Worm (Caenorhabditis elegans) whole organism, mixed stage, embryonic: ENCODE data around the gene Y67D8B.5.

ENCODE experiments used
- M03D4.4 ChIP-seq: sonication (generic microtip); optimal IDR thresholded peaks from 2 replicates; lab custom pipeline; 2017; ENCODE audit warnings: mild to moderate bottlenecking, missing genetic modification characterization, missing compliant biosample characterization
- bed-3 ChIP-seq: fragments of 200-800 bp; sonication (Bioruptor generic); optimal IDR thresholded peaks from 3 replicates; lab custom pipeline; 2018; ENCODE audit warnings: mild to moderate bottlenecking, missing genetic modification characterization, moderate library complexity, missing compliant biosample characterization
- blmp-1 ChIP-seq: fragments of 150-350 bp; optimal IDR thresholded peaks from 2 replicates; lab custom pipeline; 2014; ENCODE audit warnings: missing biosample characterization, missing genetic modification characterization
- ceh-39 ChIP-seq: fragments of 150-350 bp; optimal IDR thresholded peaks from 2 replicates; lab custom pipeline; 2014; ENCODE audit warnings: missing biosample characterization, missing genetic modification characterization
- ceh-43 ChIP-seq: fragments of 200-800 bp; sonication (Bioruptor generic); optimal IDR thresholded peaks from 2 replicates; lab custom pipeline; 2018; ENCODE audit warnings: mild to moderate bottlenecking, missing genetic modification characterization, moderate library complexity, missing compliant biosample characterization
- ceh-83 ChIP-seq: fragments of 200-800 bp; sonication (Bioruptor generic); optimal IDR thresholded peaks from 2 replicates; lab custom pipeline; 2018; ENCODE audit warnings: mild to moderate bottlenecking, missing genetic modification characterization, missing compliant biosample characterization
- ces-1 ChIP-seq: fragments of 150-350 bp; optimal IDR thresholded peaks from 2 replicates; lab custom pipeline; 2014; ENCODE audit warnings: missing biosample characterization, missing genetic modification reagents, missing genetic modification characterization
- cnd-1 ChIP-seq: fragments of 200-800 bp; sonication (Bioruptor generic); optimal IDR thresholded peaks from 2 replicates; lab custom pipeline; 2018; ENCODE audit warnings: mild to moderate bottlenecking, missing genetic modification characterization, missing compliant biosample characterization
- drap-1 ChIP-seq: fragments of 200-800 bp; sonication (Bioruptor generic); optimal IDR thresholded peaks from 3 replicates; lab custom pipeline; 2018; ENCODE audit warnings: mild to moderate bottlenecking, missing genetic modification characterization, missing compliant biosample characterization
- elt-1 ChIP-seq: sonication (generic microtip); optimal IDR thresholded peaks from 2 replicates; lab custom pipeline; 2017; ENCODE audit warnings: missing genetic modification characterization, mild to moderate bottlenecking, missing compliant biosample characterization, antibody characterized with exemption, moderate library complexity, borderline replicate concordance; ENCODE audit not compliant: insufficient read depth
- elt-3 ChIP-seq: fragments of 150-350 bp; optimal IDR thresholded peaks from 2 replicates; lab custom pipeline; 2014; ENCODE audit warnings: missing biosample characterization, missing genetic modification characterization
- flh-1 ChIP-seq: fragments of 200-800 bp; sonication (Bioruptor generic); optimal IDR thresholded peaks from 2 replicates; lab custom pipeline; 2018; ENCODE audit warnings: mild to moderate bottlenecking, missing genetic modification characterization, moderate library complexity, missing compliant biosample characterization
- ham-2 ChIP-seq: fragments of 200-800 bp; sonication (Bioruptor generic); optimal IDR thresholded peaks from 2 replicates; lab custom pipeline; 2018; ENCODE audit warnings: mild to moderate bottlenecking, missing genetic modification characterization, missing compliant biosample characterization
- hlh-1 ChIP-seq: fragments of 150-350 bp; optimal IDR thresholded peaks from 2 replicates; lab custom pipeline; 2014; ENCODE audit warnings: missing biosample characterization, missing genetic modification reagents, missing genetic modification characterization
- lin-13 ChIP-seq: fragments of 150-350 bp; optimal IDR thresholded peaks from 2 replicates; lab custom pipeline; 2014; ENCODE audit warnings: missing biosample characterization, missing genetic modification characterization
- lin-32 ChIP-seq: fragments of 200-800 bp; sonication (Bioruptor generic); optimal IDR thresholded peaks from 2 replicates; lab custom pipeline; 2018; ENCODE audit warnings: mild to moderate bottlenecking, missing genetic modification characterization, missing compliant biosample characterization
- lsy-2 ChIP-seq: fragments of 150-350 bp; optimal IDR thresholded peaks from 2 replicates; lab custom pipeline; 2014; ENCODE audit warnings: missing biosample characterization, missing genetic modification characterization
- mab-5 ChIP-seq: fragments of 150-350 bp; optimal IDR thresholded peaks from 2 replicates; lab custom pipeline; 2014; ENCODE audit warnings: missing biosample characterization, missing genetic modification characterization
- mep-1 ChIP-seq: fragments of 150-350 bp; optimal IDR thresholded peaks from 2 replicates; lab custom pipeline; 2017; ENCODE audit warnings: missing biosample characterization, missing genetic modification reagents, missing genetic modification characterization, inconsistent platforms
- mls-2 ChIP-seq: sonication (generic microtip); optimal IDR thresholded peaks from 2 replicates; lab custom pipeline; 2016; ENCODE audit warnings: mild to moderate bottlenecking, missing genetic modification characterization, moderate library complexity, missing compliant biosample characterization
- nhr-12 ChIP-seq: fragments of 150-350 bp; optimal IDR thresholded peaks from 2 replicates; lab custom pipeline; 2014; ENCODE audit warnings: missing biosample characterization, missing genetic modification characterization
- nhr-2 ChIP-seq: fragments of 150-350 bp; optimal IDR thresholded peaks from 2 replicates; lab custom pipeline; 2014; ENCODE audit warnings: missing biosample characterization, missing genetic modification characterization
- nhr-237 ChIP-seq: fragments of 150-350 bp; optimal IDR thresholded peaks from 2 replicates; lab custom pipeline; 2014; ENCODE audit warnings: missing biosample characterization, missing genetic modification characterization
- nhr-28 ChIP-seq: fragments of 150-350 bp; optimal IDR thresholded peaks from 2 replicates; lab custom pipeline; 2014; ENCODE audit warnings: missing biosample characterization, missing genetic modification characterization
- nhr-76 ChIP-seq: sonication (generic microtip); optimal IDR thresholded peaks from 2 replicates; lab custom pipeline; 2017; ENCODE audit warnings: missing biosample characterization, missing genetic modification characterization
- pha-4 ChIP-seq: fragments of 150-350 bp; optimal IDR thresholded peaks from 2 replicates; lab custom pipeline; 2018; ENCODE audit warnings: missing biosample characterization, missing genetic modification reagents, missing genetic modification characterization
- sem-2 ChIP-seq: fragments of 200-800 bp; sonication (Bioruptor generic); optimal IDR thresholded peaks from 2 replicates; lab custom pipeline; 2018; ENCODE audit warnings: mild to moderate bottlenecking, missing genetic modification characterization, missing compliant biosample characterization
- snpc-4 ChIP-seq: fragments of 150-350 bp; optimal IDR thresholded peaks from 2 replicates; lab custom pipeline; 2014; ENCODE audit warnings: missing biosample characterization, missing genetic modification characterization
- sptf-1 ChIP-seq: sonication (generic microtip); optimal IDR thresholded peaks from 2 replicates; lab custom pipeline; 2017; ENCODE audit warnings: mild to moderate bottlenecking, missing genetic modification characterization, moderate library complexity, missing compliant biosample characterization
- tbx-8 ChIP-seq: fragments of 200-800 bp; sonication (Bioruptor generic); optimal IDR thresholded peaks from 2 replicates; lab custom pipeline; 2018; ENCODE audit warnings: mild to moderate bottlenecking, missing genetic modification characterization, moderate library complexity, missing compliant biosample characterization
- unc-120 ChIP-seq: sonication (generic microtip); optimal IDR thresholded peaks from 2 replicates; lab custom pipeline; 2017; ENCODE audit warnings: missing genetic modification characterization, missing compliant biosample characterization; ENCODE audit not compliant: poor library complexity, severe bottlenecking
- unc-39 ChIP-seq: fragments of 150-350 bp; optimal IDR thresholded peaks from 2 replicates; lab custom pipeline; 2014; ENCODE audit warnings: missing biosample characterization, missing genetic modification characterization
- unc-62 ChIP-seq: fragments of 150-350 bp; optimal IDR thresholded peaks from 2 replicates; lab custom pipeline; 2014; ENCODE audit warnings: missing biosample characterization, missing genetic modification reagents, missing genetic modification characterization
- zip-8 ChIP-seq: fragments of 150-350 bp; optimal IDR thresholded peaks from 2 replicates; lab custom pipeline; 2014; ENCODE audit warnings: missing biosample characterization, missing genetic modification characterization
- ztf-11 ChIP-seq: fragments of 150-350 bp; optimal IDR thresholded peaks from 2 replicates; lab custom pipeline; 2014; ENCODE audit warnings: missing biosample characterization, missing genetic modification characterization

The Y67D8B.5 gene

ce11 chrIV:3233429-3233885 lies 31.3 kb downstream of the Y67D8B.5 start:
- no peak for TF ChIP-seq drap-1 (GFP tag; lab: Kevin White, UChicago)
- TF ChIP-seq zip-8 (tag; lab: Kevin White, UChicago) = peak; percentile 47
- no peak for TF ChIP-seq bed-3 (GFP tag; lab: Kevin White, UChicago)
- TF ChIP-seq nhr-28 (tag; lab: Kevin White, UChicago) = no peak
- TF ChIP-seq snpc-4 (tag; lab: Kevin White, UChicago) = no peak
- TF ChIP-seq lin-13 (tag; lab: Kevin White, UChicago) = peak; percentile 26
- TF ChIP-seq ztf-11 (tag; lab: Kevin White, UChicago) = no peak
- TF ChIP-seq mep-1 (tag; lab: Kevin White, UChicago) = no peak
- no peak for TF ChIP-seq cnd-1 (tag; lab: Kevin White, UChicago)
- no peak for TF ChIP-seq flh-1 (GFP tag; lab: Kevin White, UChicago)
- TF ChIP-seq unc-120 = no peak
- TF ChIP-seq sem-2 (GFP tag; lab: Kevin White, UChicago) = no peak
- no peak for TF ChIP-seq ceh-39 (tag; lab: Kevin White, UChicago)
- peak; percentile 86 for TF ChIP-seq hlh-1 (tag; lab: Kevin White, UChicago)
- no peak for TF ChIP-seq mls-2 (tag; lab: Kevin White, UChicago)
- TF ChIP-seq mab-5 = no peak
- TF ChIP-seq nhr-2 = no peak
- TF ChIP-seq elt-3 (tag; lab: Kevin White, UChicago) = no peak
- no peak for TF ChIP-seq tbx-8 (GFP tag; lab: Kevin White, UChicago)
- no peak for TF ChIP-seq blmp-1 (tag; lab: Kevin White, UChicago)
- TF ChIP-seq unc-62 = peak; percentile 43
- TF ChIP-seq nhr-12 (tag; lab: Kevin White, UChicago) = no peak
- no peak for TF ChIP-seq lsy-2 (tag; lab: Kevin White, UChicago)
- peak; percentile 32 for TF ChIP-seq elt-1 (tag; lab: Kevin White, UChicago)
- TF ChIP-seq unc-39 (tag; lab: Kevin White, UChicago) = no peak
- no peak for TF ChIP-seq nhr-237 (tag; lab: Kevin White, UChicago)
- no peak for TF ChIP-seq lin-32
- TF ChIP-seq M03D4.4 (tag; lab: Kevin White, UChicago) = no peak
- TF ChIP-seq nhr-76 (tag; lab: Kevin White, UChicago) = no peak
- no peak for TF ChIP-seq sptf-1 (tag; lab: Kevin White, UChicago)
- TF ChIP-seq pha-4 (tag; lab: Kevin White, UChicago) = peak; percentile 33
- no peak for TF ChIP-seq ces-1
- peak; percentile 86 for TF ChIP-seq ham-2 (GFP tag; lab: Kevin White, UChicago)
- no peak for TF ChIP-seq ceh-83 (GFP tag; lab: Kevin White, UChicago)
- no peak for TF ChIP-seq ceh-43

ce11 chrIV:3234269-3234668 lies 32.1 kb downstream of the Y67D8B.5 start:
- TF ChIP-seq ham-2 (GFP tag; lab: Kevin White, UChicago) (no peak), ztf-11 (tag; lab: Kevin White, UChicago) (no peak), ceh-43 (no peak), elt-1 (tag; lab: Kevin White, UChicago) (no peak), M03D4.4 (tag; lab: Kevin White, UChicago) (no peak), snpc-4 (tag; lab: Kevin White, UChicago) (no peak), nhr-2 (no peak), unc-120 (no peak), nhr-237 (tag; lab: Kevin White, UChicago) (no peak), nhr-12 (tag; lab: Kevin White, UChicago) (no peak), drap-1 (GFP tag; lab: Kevin White, UChicago) (no peak), ceh-83 (GFP tag; lab: Kevin White, UChicago) (no peak), ceh-39 (tag; lab: Kevin White, UChicago) (no peak), ces-1 (no peak), tbx-8 (GFP tag; lab: Kevin White, UChicago) (no peak), lsy-2 (tag; lab: Kevin White, UChicago) (no peak), sptf-1 (tag; lab: Kevin White, UChicago) (no peak), elt-3 (tag; lab: Kevin White, UChicago) (no peak), mls-2 (tag; lab: Kevin White, UChicago) (no peak), mep-1 (tag; lab: Kevin White, UChicago) (no peak)

ce11 chrIV:3246873-3247272 lies 44.7 kb downstream of the Y67D8B.5 start:
- TF ChIP-seq nhr-12 (tag; lab: Kevin White, UChicago) (no peak), nhr-76 (tag; lab: Kevin White, UChicago) (no peak), nhr-2 (no peak), blmp-1 (tag; lab: Kevin White, UChicago) (no peak), lin-13 (tag; lab: Kevin White, UChicago) (no peak), bed-3 (GFP tag; lab: Kevin White, UChicago) (no peak), snpc-4 (tag; lab: Kevin White, UChicago) (no peak), zip-8 (tag; lab: Kevin White, UChicago) (no peak)
